Worm (Caenorhabditis elegans): Measurements from ENCODE around the gene Y57G7A.1.

Gene Y57G7A.1

ce11 chrII:1306036-1306435 is 7.8 kb downstream of the Y57G7A.1 start, which contains the start of gene emc-2:
TSS of gene emc-2 (minus strand) at chrII:1306136.
- no peak for TF ChIP-seq blmp-1 (tag; optimal IDR thresholded peaks at IDR 0.05)
- TF ChIP-seq mab-5 (tag; optimal IDR thresholded peaks at IDR 0.05), result no peak
- TF ChIP-seq zip-8 (tag; optimal IDR thresholded peaks at IDR 0.05), result no peak
- TF ChIP-seq unc-120 (tag; optimal IDR thresholded peaks at IDR 0.05; ENCODE audit: poor library complexity, severe bottlenecking), result no peak
- no peak for TF ChIP-seq nhr-76 (tag; optimal IDR thresholded peaks at IDR 0.05)
- TF ChIP-seq nhr-28 (tag; optimal IDR thresholded peaks at IDR 0.05), result no peak
- TF ChIP-seq ham-2 (GFP tag; optimal IDR thresholded peaks at IDR 0.05), result no peak
- no peak for TF ChIP-seq lsy-2 (tag; optimal IDR thresholded peaks at IDR 0.05)

ce11 chrII:1306550-1306949 is 8.3 kb downstream of the Y57G7A.1 start:
- TF ChIP-seq lin-32 (GFP tag; optimal IDR thresholded peaks at IDR 0.05), result no peak
- no peak for TF ChIP-seq flh-1 (GFP tag; optimal IDR thresholded peaks at IDR 0.05)
- no peak for TF ChIP-seq snpc-4 (tag; optimal IDR thresholded peaks at IDR 0.05)
- no peak for TF ChIP-seq lin-13 (tag; optimal IDR thresholded peaks at IDR 0.05)
- TF ChIP-seq bed-3 (GFP tag; optimal IDR thresholded peaks at IDR 0.05), result no peak
- TF ChIP-seq cnd-1 (tag; optimal IDR thresholded peaks at IDR 0.05), result no peak

DNA sequence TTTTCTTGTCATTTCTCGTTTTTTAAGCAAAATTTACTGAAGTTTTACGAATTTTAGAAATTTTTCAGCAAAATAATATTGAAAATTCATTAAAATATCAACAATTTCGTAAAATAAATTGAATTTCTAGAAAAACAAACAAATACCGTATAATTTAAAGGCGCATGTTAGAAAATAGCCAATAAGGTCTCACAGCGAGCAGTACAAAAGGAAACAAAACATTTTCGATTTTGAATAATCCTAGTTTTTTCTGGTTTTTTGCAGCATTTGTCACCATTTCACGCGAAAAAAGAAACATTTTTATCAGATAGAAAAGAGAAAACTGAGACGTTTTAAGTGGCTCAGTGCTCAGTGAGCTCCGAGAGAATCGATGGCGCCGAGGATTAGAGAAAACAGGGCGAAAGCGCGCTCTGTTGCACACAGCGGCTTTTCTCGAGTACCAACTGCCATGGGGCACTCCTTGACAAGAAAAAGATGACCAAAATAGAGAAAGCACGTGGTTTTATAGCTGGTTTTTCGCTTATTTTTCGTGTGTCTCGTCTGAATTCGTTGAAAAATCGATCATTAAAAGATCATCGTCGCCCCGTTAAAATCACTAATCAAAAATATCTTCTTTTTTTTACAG is 11.7 kb downstream of the Y57G7A.1 start, which contains the start of the genes alh-6 and fcho-1:
TSS of gene alh-6 (minus strand) at position 242 of the 625 bp plus-strand sequence.
TSS of gene fcho-1 (plus strand) at position 624 of the 625 bp plus-strand sequence.
- TF ChIP-seq unc-120 (tag; optimal IDR thresholded peaks at IDR 0.05; ENCODE audit: poor library complexity, severe bottlenecking) (peak; percentile 39), blmp-1 (tag; optimal IDR thresholded peaks at IDR 0.05) (no peak), sptf-1 (tag; optimal IDR thresholded peaks at IDR 0.05) (peak; percentile 40), ces-1 (GFP tag; optimal IDR thresholded peaks at IDR 0.05) (peak; percentile 4), M03D4.4 (tag; optimal IDR thresholded peaks at IDR 0.05) (no peak), bed-3 (GFP tag; optimal IDR thresholded peaks at IDR 0.05) (no peak), pha-4 (tag; optimal IDR thresholded peaks at IDR 0.05) (no peak)

- TF ChIP-seq mep-1 (tag; optimal IDR thresholded peaks at IDR 0.05), result no peak
- TF ChIP-seq unc-120 (tag; optimal IDR thresholded peaks at IDR 0.05; ENCODE audit: poor library complexity, severe bottlenecking), result no peak
- TF ChIP-seq nhr-2 (tag; optimal IDR thresholded peaks at IDR 0.05), result no peak
- no peak for TF ChIP-seq mls-2 (tag; optimal IDR thresholded peaks at IDR 0.05)
- TF ChIP-seq nhr-237 (tag; optimal IDR thresholded peaks at IDR 0.05), result no peak
Measured at ce11 chrII:1315245-1315644, 17.0 kb downstream of the Y57G7A.1 start.

ce11 chrII:1320412-1320811 is 22.1 kb downstream of the Y57G7A.1 start:
- TF ChIP-seq zip-8 (tag; optimal IDR thresholded peaks at IDR 0.05), result no peak
- TF ChIP-seq ceh-83 (GFP tag; optimal IDR thresholded peaks at IDR 0.05), result peak; percentile 69
- peak; percentile 66 for TF ChIP-seq tbx-8 (GFP tag; optimal IDR thresholded peaks at IDR 0.05)
- TF ChIP-seq mls-2 (tag; optimal IDR thresholded peaks at IDR 0.05), result peak; percentile 88
- TF ChIP-seq bed-3 (GFP tag; optimal IDR thresholded peaks at IDR 0.05), result peak; percentile 22
- TF ChIP-seq flh-1 (GFP tag; optimal IDR thresholded peaks at IDR 0.05), result no peak
- peak; percentile 7 for TF ChIP-seq elt-1 (tag; optimal IDR thresholded peaks at IDR 0.05; ENCODE audit: borderline replicate concordance, insufficient read depth)
- TF ChIP-seq cnd-1 (tag; optimal IDR thresholded peaks at IDR 0.05), result peak; percentile 72
- peak; percentile 91 for TF ChIP-seq sptf-1 (tag; optimal IDR thresholded peaks at IDR 0.05)
- TF ChIP-seq nhr-2 (tag; optimal IDR thresholded peaks at IDR 0.05), result peak; percentile 5
- TF ChIP-seq ham-2 (GFP tag; optimal IDR thresholded peaks at IDR 0.05), result peak; percentile 38
- peak; percentile 88 for TF ChIP-seq ceh-39 (tag; optimal IDR thresholded peaks at IDR 0.05)
- peak; percentile 75 for TF ChIP-seq hlh-1 (tag; optimal IDR thresholded peaks at IDR 0.05)
- TF ChIP-seq pha-4 (tag; optimal IDR thresholded peaks at IDR 0.05), result peak; percentile 87
- TF ChIP-seq nhr-76 (tag; optimal IDR thresholded peaks at IDR 0.05), result no peak
- TF ChIP-seq nhr-237 (tag; optimal IDR thresholded peaks at IDR 0.05), result peak; percentile 96
- peak; percentile 96 for TF ChIP-seq mep-1 (tag; optimal IDR thresholded peaks at IDR 0.05)
- TF ChIP-seq elt-3 (tag; optimal IDR thresholded peaks at IDR 0.05), result no peak
- TF ChIP-seq nhr-28 (tag; optimal IDR thresholded peaks at IDR 0.05), result no peak
- TF ChIP-seq snpc-4 (tag; optimal IDR thresholded peaks at IDR 0.05), result no peak
- peak; percentile 45 for TF ChIP-seq ces-1 (GFP tag; optimal IDR thresholded peaks at IDR 0.05)
- TF ChIP-seq ceh-43 (GFP tag; optimal IDR thresholded peaks at IDR 0.05), result peak; percentile 81
- peak; percentile 74 for TF ChIP-seq unc-120 (tag; optimal IDR thresholded peaks at IDR 0.05; ENCODE audit: poor library complexity, severe bottlenecking)
- TF ChIP-seq lsy-2 (tag; optimal IDR thresholded peaks at IDR 0.05), result peak; percentile 90
- peak; percentile 0 for TF ChIP-seq lin-32 (GFP tag; optimal IDR thresholded peaks at IDR 0.05)
- no peak for TF ChIP-seq unc-39 (tag; optimal IDR thresholded peaks at IDR 0.05)
- peak; percentile 40 for TF ChIP-seq blmp-1 (tag; optimal IDR thresholded peaks at IDR 0.05)
- peak; percentile 50 for TF ChIP-seq sem-2 (GFP tag; optimal IDR thresholded peaks at IDR 0.05)
- TF ChIP-seq M03D4.4 (tag; optimal IDR thresholded peaks at IDR 0.05), result peak; percentile 84
- TF ChIP-seq ztf-11 (tag; optimal IDR thresholded peaks at IDR 0.05), result peak; percentile 48
- no peak for TF ChIP-seq mab-5 (tag; optimal IDR thresholded peaks at IDR 0.05)
- TF ChIP-seq nhr-12 (tag; optimal IDR thresholded peaks at IDR 0.05), result peak; percentile 16
- TF ChIP-seq unc-62 (GFP tag; optimal IDR thresholded peaks at IDR 0.05), result peak; percentile 54
- peak; percentile 78 for TF ChIP-seq drap-1 (GFP tag; optimal IDR thresholded peaks at IDR 0.05)
- peak; percentile 97 for TF ChIP-seq lin-13 (tag; optimal IDR thresholded peaks at IDR 0.05)
